Worm (Caenorhabditis elegans) whole organism, L3 larva: ENCODE results near the gene F40H6.5.
A peak's percentile ranks its signal among the peaks of the same experiment; 100 is the strongest.

ENCODE experiments used
- R02D3.7 ChIP-seq: fragments of 150-350 bp; optimal IDR thresholded peaks from 2 replicates; lab custom pipeline; 2014; ENCODE audit warnings: missing biosample characterization, missing genetic modification characterization
- ZK546.5 ChIP-seq: sonication (generic microtip); optimal IDR thresholded peaks from 2 replicates; lab custom pipeline; 2017; ENCODE audit warnings: missing biosample characterization, missing genetic modification characterization
- aly-2 ChIP-seq: fragments of 150-350 bp; optimal IDR thresholded peaks from 2 replicates; lab custom pipeline; 2014; ENCODE audit warnings: missing biosample characterization, missing genetic modification characterization
- ceh-28 ChIP-seq: fragments of 150-350 bp; optimal IDR thresholded peaks from 2 replicates; lab custom pipeline; 2014; ENCODE audit warnings: missing biosample characterization, missing genetic modification reagents, missing genetic modification characterization
- egl-5 ChIP-seq: fragments of 150-350 bp; optimal IDR thresholded peaks from 2 replicates; lab custom pipeline; 2017; ENCODE audit warnings: missing biosample characterization, missing genetic modification reagents, missing genetic modification characterization, inconsistent platforms
- elt-2 ChIP-seq: sonication (generic microtip); optimal IDR thresholded peaks from 2 replicates; lab custom pipeline; 2016; ENCODE audit warnings: missing genetic modification reagents, mild to moderate bottlenecking, missing genetic modification characterization, missing compliant biosample characterization
- eor-1 ChIP-seq, 2 experiments: fragments of 150-350 bp; optimal IDR thresholded peaks; 2 replicates each; lab custom pipeline; 2014 to 2018; ENCODE audit warnings: missing biosample characterization in 2 of 2, missing genetic modification characterization in 2 of 2
- fkh-10 ChIP-seq: sonication (generic microtip); optimal IDR thresholded peaks from 2 replicates; lab custom pipeline; 2017; ENCODE audit warnings: missing biosample characterization, missing genetic modification reagents, missing genetic modification characterization
- fkh-2 ChIP-seq: fragments of 150-350 bp; optimal IDR thresholded peaks from 2 replicates; lab custom pipeline; 2014; ENCODE audit warnings: missing biosample characterization, missing genetic modification reagents, missing genetic modification characterization
- fos-1 ChIP-seq: fragments of 150-350 bp; optimal IDR thresholded peaks from 2 replicates; lab custom pipeline; 2014; ENCODE audit warnings: missing biosample characterization, missing genetic modification characterization
- hmg-11 ChIP-seq: sonication (generic microtip); optimal IDR thresholded peaks from 2 replicates; lab custom pipeline; 2016; ENCODE audit warnings: missing genetic modification characterization, missing compliant biosample characterization
- lin-15B ChIP-seq: fragments of 150-350 bp; optimal IDR thresholded peaks from 2 replicates; lab custom pipeline; 2014; ENCODE audit warnings: missing biosample characterization, missing genetic modification characterization
- lin-39 ChIP-seq: fragments of 150-350 bp; optimal IDR thresholded peaks from 2 replicates; lab custom pipeline; 2018; ENCODE audit warnings: missing biosample characterization, missing genetic modification reagents, missing genetic modification characterization
- mml-1 ChIP-seq: fragments of 150-350 bp; sonication (generic microtip); optimal IDR thresholded peaks from 3 replicates; lab custom pipeline; 2014; ENCODE audit warnings: missing biosample characterization, missing genetic modification characterization
- nfya-1 ChIP-seq: sonication (generic microtip); optimal IDR thresholded peaks from 2 replicates; lab custom pipeline; 2017; ENCODE audit warnings: missing genetic modification characterization, mild to moderate bottlenecking, missing compliant biosample characterization, antibody characterized with exemption, moderate library complexity; ENCODE audit not compliant: insufficient read depth
- nhr-12 ChIP-seq: fragments of 150-350 bp; optimal IDR thresholded peaks from 2 replicates; lab custom pipeline; 2014; ENCODE audit warnings: missing biosample characterization, missing genetic modification characterization
- nhr-23 ChIP-seq: fragments of 150-350 bp; optimal IDR thresholded peaks from 2 replicates; lab custom pipeline; 2014; ENCODE audit warnings: missing biosample characterization, missing genetic modification reagents, missing genetic modification characterization
- nhr-25 ChIP-seq: sonication (generic microtip); optimal IDR thresholded peaks from 2 replicates; lab custom pipeline; 2017; ENCODE audit warnings: missing biosample characterization, missing genetic modification characterization
- nhr-28 ChIP-seq: fragments of 150-350 bp; optimal IDR thresholded peaks from 2 replicates; lab custom pipeline; 2014; ENCODE audit warnings: missing biosample characterization, missing genetic modification characterization
- nhr-43 ChIP-seq: sonication (generic microtip); optimal IDR thresholded peaks from 2 replicates; lab custom pipeline; 2016; ENCODE audit warnings: mild to moderate bottlenecking, missing genetic modification characterization, missing compliant biosample characterization; ENCODE audit not compliant: poor library complexity, severe bottlenecking
- nhr-76 ChIP-seq: fragments of 150-350 bp; sonication (generic microtip); optimal IDR thresholded peaks from 5 replicates; lab custom pipeline; 2014; ENCODE audit warnings: missing biosample characterization, missing genetic modification characterization
- nhr-77 ChIP-seq: fragments of 150-350 bp; optimal IDR thresholded peaks from 2 replicates; lab custom pipeline; 2014; ENCODE audit warnings: missing biosample characterization, missing genetic modification characterization
- sea-2 ChIP-seq: fragments of 150-350 bp; sonication (generic microtip); optimal IDR thresholded peaks from 4 replicates; lab custom pipeline; 2014; ENCODE audit warnings: missing biosample characterization, missing genetic modification reagents, missing genetic modification characterization
- snpc-4 ChIP-seq: fragments of 150-350 bp; optimal IDR thresholded peaks from 2 replicates; lab custom pipeline; 2014; ENCODE audit warnings: missing biosample characterization, missing genetic modification characterization
- tbx-2 ChIP-seq: sonication (generic microtip); optimal IDR thresholded peaks from 2 replicates; lab custom pipeline; 2016; ENCODE audit warnings: mild to moderate bottlenecking, missing genetic modification characterization, missing compliant biosample characterization
- zag-1 ChIP-seq: fragments of 150-350 bp; optimal IDR thresholded peaks from 2 replicates; lab custom pipeline; 2014; ENCODE audit warnings: missing biosample characterization, missing genetic modification characterization
- ztf-11 ChIP-seq: fragments of 150-350 bp; optimal IDR thresholded peaks from 2 replicates; lab custom pipeline; 2014; ENCODE audit warnings: missing biosample characterization, missing genetic modification characterization

Gene F40H6.5

ce11 chrIII:6019512-6020209 lies 35.9 kb downstream of the F40H6.5 start, which contains the start of the genes npp-10 and cyk-3:
npp-10 (minus strand) TSS chrIII:6019562.
cyk-3 (plus strand) TSS chrIII:6020159.
- TF ChIP-seq lin-39, result peak; percentile 32
- TF ChIP-seq egl-5 (tag; lab: Kevin White, UChicago), result peak; percentile 2
- TF ChIP-seq nhr-23 (tag; lab: Kevin White, UChicago), result peak; percentile 35
- TF ChIP-seq sea-2 (GFP tag; lab: Kevin White, UChicago), result no peak
- TF ChIP-seq lin-15B, result peak; percentile 69

DNA sequence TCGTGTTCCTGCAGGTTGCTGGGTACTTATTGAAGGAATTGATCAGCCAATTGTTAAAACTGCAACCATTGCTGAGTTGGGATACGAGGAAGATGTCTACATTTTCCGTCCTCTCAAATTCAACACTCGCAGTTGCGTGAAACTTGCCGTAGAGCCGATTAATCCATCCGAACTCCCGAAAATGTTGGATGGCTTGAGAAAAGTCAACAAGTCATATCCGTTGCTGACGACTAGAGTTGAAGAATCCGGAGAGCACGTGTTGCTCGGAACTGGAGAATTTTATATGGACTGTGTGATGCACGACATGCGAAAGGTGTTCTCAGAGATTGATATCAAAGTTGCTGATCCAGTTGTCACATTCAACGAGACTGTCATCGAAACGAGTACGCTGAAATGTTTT lies 44.3 kb downstream of the F40H6.5 start:
- no peak for TF ChIP-seq nfya-1 (tag; lab: Kevin White, UChicago)
- TF ChIP-seq tbx-2 (tag; lab: Kevin White, UChicago), result no peak
- TF ChIP-seq mml-1, result no peak
- no peak for TF ChIP-seq nhr-25
- TF ChIP-seq nhr-76 (tag; lab: Kevin White, UChicago), result no peak
- TF ChIP-seq fos-1 (tag; lab: Kevin White, UChicago), result no peak
- TF ChIP-seq snpc-4 (tag; lab: Kevin White, UChicago), result no peak
- no peak for TF ChIP-seq ztf-11 (tag; lab: Kevin White, UChicago)
- no peak for TF ChIP-seq nhr-28 (tag; lab: Kevin White, UChicago)
- no peak for TF ChIP-seq eor-1 (tag; optimal IDR thresholded peaks at IDR 0.05; lab: Kevin White, UChicago)
- no peak for TF ChIP-seq aly-2 (tag; lab: Kevin White, UChicago)

DNA sequence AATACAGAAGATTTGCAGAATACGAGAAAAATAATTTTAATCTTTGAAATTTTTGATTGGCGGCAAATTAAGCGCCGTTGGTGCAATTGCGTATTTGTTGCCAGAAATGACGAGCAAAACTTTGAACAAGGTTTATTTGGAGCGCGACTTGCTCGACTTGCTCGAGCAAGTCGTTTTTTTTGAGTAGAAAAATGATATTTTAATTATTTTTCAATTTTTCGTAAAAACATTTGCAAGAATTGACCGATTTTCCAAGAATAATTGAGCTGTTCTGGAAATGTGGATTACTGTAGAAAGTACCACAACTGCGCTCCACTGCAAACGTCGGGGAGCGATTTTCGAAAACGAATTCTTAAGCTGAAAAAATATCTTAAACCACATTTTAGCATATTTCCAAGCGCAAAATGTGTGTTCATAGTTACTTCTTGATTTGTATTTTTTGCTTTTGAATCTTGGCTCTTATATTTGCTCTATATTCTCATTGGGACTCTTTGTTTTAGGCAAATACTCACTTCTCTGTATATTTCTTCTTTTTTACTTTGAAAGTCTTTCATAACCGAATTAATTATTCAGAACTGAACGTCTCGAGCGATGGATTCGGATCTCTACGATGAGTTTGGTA lies 46.5 kb downstream of the F40H6.5 start, which contains the start of the genes gcna-1 and eftu-2:
Gene gcna-1 (minus strand): TSS at position 96 of the 622 bp plus-strand sequence.
Gene eftu-2 (plus strand): TSS at position 572 of the 622 bp plus-strand sequence.
- peak; percentile 70 for TF ChIP-seq lin-15B
- TF ChIP-seq elt-2 (tag; lab: Kevin White, UChicago), result no peak

DNA sequence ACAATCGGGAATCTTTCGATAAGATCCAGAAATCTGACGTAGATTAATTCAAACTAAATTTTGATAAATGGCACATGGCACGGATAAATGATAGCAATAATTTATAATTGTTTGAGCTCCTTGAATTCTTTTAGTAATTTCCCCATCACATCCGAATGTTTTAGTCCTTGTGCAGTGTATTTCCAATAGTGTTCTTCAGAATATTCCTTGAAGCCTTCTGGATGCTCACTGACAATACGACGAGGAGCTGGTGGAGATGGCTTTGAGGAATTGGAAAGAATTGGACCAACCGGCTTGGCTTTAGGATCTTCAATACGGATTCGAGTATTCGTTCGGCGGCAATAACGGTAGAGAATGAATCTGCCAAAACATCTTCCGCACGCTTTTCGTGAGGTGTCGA lies 49.2 kb downstream of the F40H6.5 start:
- TF ChIP-seq ceh-28 (tag; lab: Kevin White, UChicago), result no peak
- no peak for TF ChIP-seq nhr-43 (tag; lab: Kevin White, UChicago)
- peak; percentile 2 for TF ChIP-seq nhr-77
- TF ChIP-seq fkh-2, result no peak
- TF ChIP-seq ZK546.5 (tag; lab: Kevin White, UChicago), result no peak

DNA sequence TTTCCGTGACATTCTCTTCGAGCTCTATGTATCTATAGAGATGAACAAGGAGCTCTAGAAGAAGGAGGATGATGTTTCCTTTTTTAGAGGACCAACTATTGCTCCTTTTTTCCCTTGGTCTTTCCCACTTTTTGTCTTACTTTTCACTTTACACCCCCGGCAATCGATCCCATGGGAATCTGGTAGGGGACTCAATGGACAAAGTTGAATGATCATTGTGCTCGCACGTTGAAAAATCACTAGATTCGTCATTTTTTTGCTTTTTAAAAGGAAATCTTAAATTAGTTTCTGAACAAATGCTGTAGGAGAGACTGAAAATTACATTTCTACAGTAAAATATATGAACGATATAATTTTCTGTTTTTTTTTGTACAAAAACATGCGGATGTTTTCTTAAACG lies 53.6 kb downstream of the F40H6.5 start:
- TF ChIP-seq zag-1, result no peak
- TF ChIP-seq nhr-28 (tag; lab: Kevin White, UChicago), result no peak
- TF ChIP-seq lin-39, result peak; percentile 16

DNA sequence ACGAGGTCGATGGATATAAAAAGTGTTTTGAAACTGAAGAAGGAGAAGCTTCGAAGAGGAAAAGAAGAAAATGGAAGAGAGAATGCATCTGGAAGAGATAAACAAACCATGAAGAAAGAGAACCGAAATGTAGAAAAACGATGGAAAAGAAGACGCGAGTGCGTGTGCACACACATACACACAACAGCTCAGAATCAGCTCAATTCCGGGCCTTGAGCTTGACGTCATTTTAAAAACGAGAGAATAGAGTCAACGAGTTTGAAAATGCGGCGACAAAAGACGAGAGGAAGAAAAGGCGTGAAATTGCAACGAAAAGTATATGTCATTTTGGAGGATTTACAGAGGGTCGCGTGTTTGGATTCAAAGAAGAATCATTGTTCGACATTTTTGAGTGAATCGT lies 56.0 kb downstream of the F40H6.5 start:
- TF ChIP-seq tbx-2 (tag; lab: Kevin White, UChicago), result no peak
- TF ChIP-seq nhr-28 (tag; lab: Kevin White, UChicago), result no peak
- TF ChIP-seq sea-2 (GFP tag; lab: Kevin White, UChicago), result no peak
- TF ChIP-seq nhr-12 (tag; lab: Kevin White, UChicago), result no peak
- TF ChIP-seq fkh-10 (GFP tag; lab: Kevin White, UChicago), result peak; percentile 1
- peak; percentile 67 for TF ChIP-seq nfya-1 (tag; lab: Kevin White, UChicago)
- TF ChIP-seq lin-39, result peak; percentile 70
- peak; percentile 59 for TF ChIP-seq hmg-11 (tag; lab: Kevin White, UChicago)
- TF ChIP-seq R02D3.7, result no peak
- no peak for TF ChIP-seq ztf-11 (tag; lab: Kevin White, UChicago)
- TF ChIP-seq, all 47 proteins: peak for 4
